Worm (Caenorhabditis elegans) whole organism, early embryonic: Measurements from ENCODE around the gene sma-3.

Experiments used
- B0310.2 ChIP-seq: sonication (generic microtip); optimal IDR thresholded peaks from 2 replicates; lab custom pipeline; 2016; ENCODE audit warnings: mild to moderate bottlenecking, missing genetic modification characterization, missing compliant biosample characterization
- F13C5.2 ChIP-seq: sonication (generic microtip); optimal IDR thresholded peaks from 2 replicates; lab custom pipeline; 2017; ENCODE audit warnings: mild to moderate bottlenecking, missing genetic modification characterization, inconsistent platforms, missing compliant biosample characterization
- aly-1 ChIP-seq: sonication (generic microtip); optimal IDR thresholded peaks from 2 replicates; lab custom pipeline; 2016; ENCODE audit warnings: missing genetic modification characterization, missing compliant biosample characterization
- ama-1 ChIP-seq: fragments of 150-350 bp; optimal IDR thresholded peaks from 2 replicates; lab custom pipeline; 2014
- ceh-13 ChIP-seq: fragments of 200-800 bp; sonication (Bioruptor generic); optimal IDR thresholded peaks from 2 replicates; lab custom pipeline; 2018; ENCODE audit warnings: mild to moderate bottlenecking, missing genetic modification characterization, missing compliant biosample characterization
- ceh-36 ChIP-seq: sonication (generic microtip); optimal IDR thresholded peaks from 2 replicates; lab custom pipeline; 2016; ENCODE audit warnings: missing genetic modification characterization, inconsistent platforms, missing compliant biosample characterization
- ets-7 ChIP-seq: sonication (generic microtip); optimal IDR thresholded peaks from 2 replicates; lab custom pipeline; 2016; ENCODE audit warnings: missing genotype, missing genetic modification characterization, missing compliant biosample characterization
- flt-1 ChIP-seq: fragments of 200-800 bp; sonication (Bioruptor generic); IDR thresholded peaks from 2 replicates; pipeline ENCODE4 v1.3.6; 2022; ENCODE audit warnings: missing genetic modification characterization, missing compliant biosample characterization
- hmbx-1 ChIP-seq: sonication (generic microtip); optimal IDR thresholded peaks from 2 replicates; lab custom pipeline; 2016; ENCODE audit warnings: mild to moderate bottlenecking, missing genetic modification characterization, missing compliant biosample characterization
- hmg-4 ChIP-seq: fragments of 200-800 bp; sonication (Bioruptor generic); optimal IDR thresholded peaks from 2 replicates; lab custom pipeline; 2018; ENCODE audit warnings: mild to moderate bottlenecking, missing genetic modification characterization, missing compliant biosample characterization
- hnd-1 ChIP-seq: sonication (generic microtip); optimal IDR thresholded peaks from 2 replicates; lab custom pipeline; 2016; ENCODE audit warnings: missing genetic modification characterization, missing compliant biosample characterization
- pes-1 ChIP-seq: fragments of 200-800 bp; sonication (Bioruptor generic); IDR thresholded peaks from 2 replicates; pipeline ENCODE4 v1.3.6; 2022; ENCODE audit warnings: missing genetic modification reagents, missing genetic modification characterization, missing compliant biosample characterization
- scrt-1 ChIP-seq: fragments of 200-800 bp; sonication (Bioruptor generic); IDR thresholded peaks from 2 replicates; pipeline ENCODE4 v1.3.6; 2022; ENCODE audit warnings: missing genetic modification characterization, missing compliant biosample characterization
- sea-1 ChIP-seq: fragments of 200-800 bp; sonication (Bioruptor generic); conservative IDR thresholded peaks from 2 replicates; pipeline ENCODE4 v1.3.6; 2022; ENCODE audit warnings: missing genetic modification characterization, missing compliant biosample characterization
- tbx-11 ChIP-seq: fragments of 200-800 bp; sonication (Bioruptor generic); IDR thresholded peaks from 2 replicates; pipeline ENCODE4 v1.3.6; 2022; ENCODE audit warnings: missing genetic modification characterization, missing compliant biosample characterization
- tbx-37 ChIP-seq: fragments of 200-800 bp; sonication (Bioruptor generic); conservative IDR thresholded peaks from 2 replicates; pipeline ENCODE4 v1.3.6; 2022; ENCODE audit warnings: missing genetic modification reagents, missing genetic modification characterization, missing compliant biosample characterization
- tra-4 ChIP-seq: sonication (generic microtip); optimal IDR thresholded peaks from 2 replicates; lab custom pipeline; 2017; ENCODE audit warnings: missing genetic modification characterization, missing compliant biosample characterization

Gene sma-3

ce11 chrIII:6848654-6849204, 15.0 kb downstream of the sma-3 start, which contains the start of gene dhhc-5:
TSS of gene dhhc-5 (minus strand) at chrIII:6849059.
- TF ChIP-seq ceh-36 (tag; lab: Kevin White, UChicago) (no peak), ceh-13 (no peak), ets-7 (tag; lab: Kevin White, UChicago) (no peak), ama-1 (no peak), pes-1 (GFP tag; lab: Robert Waterston, UW) (no peak), sea-1 (GFP tag; lab: Robert Waterston, UW) (no peak), flt-1 (GFP tag; lab: Robert Waterston, UW) (no peak), tbx-11 (GFP tag; lab: Robert Waterston, UW) (no peak), aly-1 (no peak), F13C5.2 (no peak)

- TF ChIP-seq flt-1 (GFP tag; lab: Robert Waterston, UW) (no peak), sea-1 (GFP tag; lab: Robert Waterston, UW) (no peak), pes-1 (GFP tag; lab: Robert Waterston, UW) (no peak), aly-1 (no peak), ama-1 (no peak), B0310.2 (tag; lab: Kevin White, UChicago) (no peak), ceh-36 (tag; lab: Kevin White, UChicago) (no peak), hmbx-1 (tag; lab: Kevin White, UChicago) (no peak), ets-7 (tag; lab: Kevin White, UChicago) (no peak), tra-4 (tag; lab: Kevin White, UChicago) (no peak), F13C5.2 (no peak), hnd-1 (tag; lab: Kevin White, UChicago) (no peak), ceh-13 (no peak), tbx-37 (GFP tag; lab: Robert Waterston, UW) (no peak), hmg-4 (GFP tag; lab: Kevin White, UChicago) (no peak), scrt-1 (GFP tag; lab: Robert Waterston, UW) (no peak), tbx-11 (GFP tag; lab: Robert Waterston, UW) (no peak)
Measured at ce11 chrIII:6839091-6839490, 24.7 kb downstream of the sma-3 start.

DNA sequence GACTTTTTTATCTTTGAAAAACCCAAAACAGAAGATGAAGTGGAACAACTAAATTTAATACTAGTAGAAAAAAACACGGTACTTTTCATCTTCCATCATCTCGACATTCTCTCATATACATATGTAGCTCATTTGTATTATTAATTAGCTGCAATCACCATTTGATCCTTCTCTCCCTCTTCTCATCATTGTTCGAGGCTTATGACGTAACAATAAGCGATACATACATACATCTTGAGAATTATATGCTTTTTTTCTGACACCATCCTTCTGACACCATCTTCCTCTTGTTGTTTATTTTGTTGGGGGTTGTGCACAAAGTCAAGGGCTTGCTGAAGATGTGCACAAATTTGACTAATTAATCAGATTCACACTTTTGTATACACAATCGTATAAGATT, 26.4 kb downstream of the sma-3 start:
- no peak for TF ChIP-seq scrt-1 (GFP tag; lab: Robert Waterston, UW)
- no peak for TF ChIP-seq hmbx-1 (tag; lab: Kevin White, UChicago)
- no peak for TF ChIP-seq tra-4 (tag; lab: Kevin White, UChicago)
- TF ChIP-seq tbx-37 (GFP tag; lab: Robert Waterston, UW), result no peak
- no peak for TF ChIP-seq hmg-4 (GFP tag; lab: Kevin White, UChicago)

DNA sequence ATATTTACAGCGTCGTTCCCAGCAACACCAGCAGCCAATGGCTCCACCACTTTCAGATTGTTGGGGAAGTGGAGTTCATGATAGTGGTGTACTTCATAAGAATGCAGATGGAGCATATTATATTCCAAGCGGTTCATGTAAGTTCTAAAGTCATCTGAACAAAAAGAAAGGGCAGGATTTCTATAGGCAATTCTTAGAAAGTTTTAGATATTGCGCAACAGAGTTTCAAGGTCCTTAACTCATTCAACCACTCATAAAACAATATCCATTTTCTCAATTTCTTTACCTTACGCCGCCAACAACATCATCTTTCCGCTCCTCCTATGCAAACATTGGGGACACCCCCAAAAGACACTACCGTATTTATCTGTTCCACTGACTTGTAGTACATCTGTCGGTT, 32.5 kb downstream of the sma-3 start:
- TF ChIP-seq hmbx-1 (tag; lab: Kevin White, UChicago) (no peak), pes-1 (GFP tag; lab: Robert Waterston, UW) (0 out of 2 replicates have a peak, but pooled peaks have one; percentile 28)

ce11 chrIII:6826137-6826536, 37.6 kb downstream of the sma-3 start:
- TF ChIP-seq pes-1 (GFP tag; lab: Robert Waterston, UW) (no peak), tbx-11 (GFP tag; lab: Robert Waterston, UW) (no peak), B0310.2 (tag; lab: Kevin White, UChicago) (no peak)

- no peak for TF ChIP-seq hmbx-1 (tag; lab: Kevin White, UChicago)
- TF ChIP-seq tra-4 (tag; lab: Kevin White, UChicago), result no peak
- TF ChIP-seq flt-1 (GFP tag; lab: Robert Waterston, UW), result no peak
- TF ChIP-seq ets-7 (tag; lab: Kevin White, UChicago), result no peak
- no peak for TF ChIP-seq ceh-36 (tag; lab: Kevin White, UChicago)
- TF ChIP-seq hmg-4 (GFP tag; lab: Kevin White, UChicago), result no peak
- no peak for TF ChIP-seq ama-1
- no peak for TF ChIP-seq tbx-37 (GFP tag; lab: Robert Waterston, UW)
- no peak for TF ChIP-seq scrt-1 (GFP tag; lab: Robert Waterston, UW)
- TF ChIP-seq B0310.2 (tag; lab: Kevin White, UChicago), result no peak
- no peak for TF ChIP-seq F13C5.2
- no peak for TF ChIP-seq hnd-1 (tag; lab: Kevin White, UChicago)
- TF ChIP-seq sea-1 (GFP tag; lab: Robert Waterston, UW), result no peak
- no peak for TF ChIP-seq pes-1 (GFP tag; lab: Robert Waterston, UW)
Measured at ce11 chrIII:6822790-6823189, 41.0 kb downstream of the sma-3 start.

DNA sequence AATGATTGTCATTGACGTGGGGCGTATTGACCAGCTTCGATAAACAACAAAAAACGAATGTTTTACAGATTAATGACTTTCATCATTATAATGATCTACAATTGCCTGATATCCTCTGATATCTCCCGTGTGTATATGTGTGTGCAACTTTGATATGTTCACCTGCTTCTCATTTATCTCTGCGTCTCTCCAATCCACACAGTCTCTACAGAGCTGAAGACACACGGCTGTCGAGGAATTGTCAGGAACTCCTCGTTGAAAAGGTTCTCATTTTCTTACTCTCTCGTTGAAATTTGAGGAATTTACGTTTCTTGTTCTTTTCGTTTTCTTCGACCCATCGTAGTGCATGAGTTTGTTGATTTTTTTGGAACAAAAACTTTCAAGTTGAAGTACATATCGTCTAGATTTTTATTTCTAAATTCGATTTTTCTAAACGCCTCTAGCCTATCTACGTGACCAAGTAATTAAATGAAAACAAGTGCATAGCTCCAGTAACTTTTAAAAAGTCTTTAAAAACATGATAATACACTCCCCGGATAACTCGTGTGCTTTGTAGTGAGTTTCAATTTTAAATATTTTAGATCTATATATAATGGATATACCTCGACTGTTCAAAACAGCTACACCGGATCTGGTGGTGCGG, 43.3 kb downstream of the sma-3 start, which contains the start of gene ten-1:
TSS of gene ten-1 (plus strand) at position 593 of the 643 bp plus-strand sequence.
- no peak for TF ChIP-seq aly-1
- no peak for TF ChIP-seq scrt-1 (GFP tag; lab: Robert Waterston, UW)
- TF ChIP-seq ceh-36 (tag; lab: Kevin White, UChicago), result no peak
- TF ChIP-seq tra-4 (tag; lab: Kevin White, UChicago), result no peak
- no peak for TF ChIP-seq ceh-13
- no peak for TF ChIP-seq B0310.2 (tag; lab: Kevin White, UChicago)
- TF ChIP-seq sea-1 (GFP tag; lab: Robert Waterston, UW), result no peak
- no peak for TF ChIP-seq pes-1 (GFP tag; lab: Robert Waterston, UW)
- no peak for TF ChIP-seq hmbx-1 (tag; lab: Kevin White, UChicago)
- no peak for TF ChIP-seq tbx-37 (GFP tag; lab: Robert Waterston, UW)
- no peak for TF ChIP-seq F13C5.2
- no peak for TF ChIP-seq hmg-4 (GFP tag; lab: Kevin White, UChicago)
- no peak for TF ChIP-seq hnd-1 (tag; lab: Kevin White, UChicago)
- TF ChIP-seq ama-1, result no peak
- no peak for TF ChIP-seq flt-1 (GFP tag; lab: Robert Waterston, UW)
